Fruit fly (Drosophila melanogaster) S2 (cell line): ENCODE measurements around the gene sol.

ENCODE experiments used
- CG8478 ChIP-seq: fragments of >200 bp; optimal IDR thresholded peaks from 2 replicates; lab custom pipeline; 2018
- CTCF ChIP-seq, 2 experiments: fragments of >200 bp; optimal IDR thresholded peaks; 2 replicates each; lab custom pipeline; 2018

sol gene

dm6 chrX:21349800-21350309 lies at the start of gene sol, which contains the start of gene peng:
Gene sol (plus strand): TSS chrX:21350280.
Gene peng (minus strand): TSS chrX:21349843.
- TF ChIP-seq CG8478 (lab: Kevin White, UChicago) (no peak), CTCF (optimal IDR thresholded peaks at IDR 0.05; lab: Kevin White, UChicago) (no peak)

dm6 chrX:21306485-21307142 lies 43.5 kb upstream of the sol start, which contains the start of gene Abca3:
Gene Abca3 (minus strand): TSS chrX:21306665.
- TF ChIP-seq CG8478 (lab: Kevin White, UChicago) (no peak), CTCF (optimal IDR thresholded peaks at IDR 0.05; lab: Kevin White, UChicago) (no peak)

- TF ChIP-seq CG8478 (lab: Kevin White, UChicago), result no peak
- peak in 1 of 2 experiments; percentile 15 for TF ChIP-seq CTCF (optimal IDR thresholded peaks at IDR 0.05; lab: Kevin White, UChicago)
Measured at dm6 chrX:21315852-21316251, 34.2 kb upstream of the sol start, which contains the start of gene Rpt6. Gene Rpt6 (plus strand): TSS chrX:21316052.

- TF ChIP-seq CG8478 (lab: Kevin White, UChicago) (no peak), CTCF (optimal IDR thresholded peaks at IDR 0.05; lab: Kevin White, UChicago) (no peak)
Measured at dm6 chrX:21317422-21317821, 32.7 kb upstream of the sol start, which contains the start of gene CG1801. Gene CG1801 (minus strand): TSS chrX:21317522.

dm6 chrX:21319202-21319772 lies 30.8 kb upstream of the sol start, which contains the start of the genes SLIRP1 and anox:
Gene SLIRP1 (minus strand): TSS chrX:21319296.
Gene anox (minus strand): TSS chrX:21319296.
- TF ChIP-seq CTCF (optimal IDR thresholded peaks at IDR 0.05; lab: Kevin White, UChicago), result no peak
- no peak for TF ChIP-seq CG8478 (lab: Kevin White, UChicago)

- TF ChIP-seq CG8478 (lab: Kevin White, UChicago) (no peak), CTCF (optimal IDR thresholded peaks at IDR 0.05; lab: Kevin White, UChicago) (no peak)
Measured at dm6 chrX:21322289-21322981, 27.6 kb upstream of the sol start.

dm6 chrX:21323171-21323695 lies 26.8 kb upstream of the sol start:
- TF ChIP-seq CTCF (optimal IDR thresholded peaks at IDR 0.05; lab: Kevin White, UChicago) (no peak), CG8478 (lab: Kevin White, UChicago) (no peak)

dm6 chrX:21323933-21324688 lies 26.0 kb upstream of the sol start, which contains the start of the genes Dd and CG1486:
Gene Dd (minus strand): TSS chrX:21324009.
Gene CG1486 (plus strand): TSS chrX:21324046.
- TF ChIP-seq CTCF (optimal IDR thresholded peaks at IDR 0.05; lab: Kevin White, UChicago), result peak in 1 of 2 experiments; percentile 23
- TF ChIP-seq CG8478 (lab: Kevin White, UChicago), result no peak

dm6 chrX:21333135-21333534 lies 16.9 kb upstream of the sol start:
- TF ChIP-seq CTCF (optimal IDR thresholded peaks at IDR 0.05; lab: Kevin White, UChicago) (no peak), CG8478 (lab: Kevin White, UChicago) (no peak)

dm6 chrX:21334522-21335104 lies 15.5 kb upstream of the sol start:
- TF ChIP-seq CG8478 (lab: Kevin White, UChicago), result no peak
- no peak for TF ChIP-seq CTCF (optimal IDR thresholded peaks at IDR 0.05; lab: Kevin White, UChicago)

dm6 chrX:21337057-21337456 lies 13.0 kb upstream of the sol start:
- TF ChIP-seq CG8478 (lab: Kevin White, UChicago), result no peak
- no peak for TF ChIP-seq CTCF (optimal IDR thresholded peaks at IDR 0.05; lab: Kevin White, UChicago)

dm6 chrX:21338153-21338552 lies 11.9 kb upstream of the sol start:
- no peak for TF ChIP-seq CG8478 (lab: Kevin White, UChicago)
- no peak for TF ChIP-seq CTCF (optimal IDR thresholded peaks at IDR 0.05; lab: Kevin White, UChicago)

- TF ChIP-seq CG8478 (lab: Kevin White, UChicago) (no peak), CTCF (optimal IDR thresholded peaks at IDR 0.05; lab: Kevin White, UChicago) (peak in 1 of 2 experiments; percentile 25)
Measured at dm6 chrX:21339476-21339931, 10.6 kb upstream of the sol start, which contains the start of the genes tty and fliI. Gene tty (minus strand): TSS chrX:21339676. Gene fliI (plus strand): TSS chrX:21339741.
